Fruit fly (Drosophila melanogaster) whole organism, embryonic: Measurements from ENCODE around the gene Cby.

Experiments used
- ATbp ChIP-seq: fragments of 200-800 bp; sonication (Bioruptor generic); optimal IDR thresholded peaks from 2 replicates; lab custom pipeline; 2017; ENCODE audit warnings: missing biosample characterization, mild to moderate bottlenecking, missing genetic modification characterization, missing genetic modification reagents
- Bdp1 ChIP-seq: fragments of 200-800 bp; sonication (Bioruptor generic); optimal IDR thresholded peaks from 3 replicates; lab custom pipeline; 2016; ENCODE audit warnings: missing biosample characterization, missing genetic modification characterization
- C15 ChIP-seq: fragments of 200-800 bp; sonication (Bioruptor generic); IDR thresholded peaks from 3 replicates; pipeline ENCODE4 v1.3.6; 2022; ENCODE audit warnings: missing biosample characterization, missing genetic modification characterization
- CG10431 ChIP-seq: fragments of 200-800 bp; sonication (Bioruptor generic); optimal IDR thresholded peaks from 3 replicates; lab custom pipeline; 2018; ENCODE audit warnings: missing biosample characterization, mild to moderate bottlenecking, missing genetic modification characterization
- CG10462 ChIP-seq: fragments of 200-800 bp; sonication (Bioruptor generic); optimal IDR thresholded peaks from 2 replicates; lab custom pipeline; 2016; ENCODE audit warnings: missing biosample characterization, missing genetic modification characterization
- CG11723 ChIP-seq: fragments of 200-800 bp; sonication (Bioruptor generic); optimal IDR thresholded peaks from 2 replicates; lab custom pipeline; 2017; ENCODE audit warnings: missing biosample characterization, mild to moderate bottlenecking, missing genetic modification characterization
- CG1233 ChIP-seq: fragments of 200-800 bp; sonication (Bioruptor generic); optimal IDR thresholded peaks from 4 replicates; lab custom pipeline; 2018; ENCODE audit warnings: missing biosample characterization, mild to moderate bottlenecking, missing genetic modification characterization
- CG12769 ChIP-seq: fragments of 200-800 bp; sonication (Bioruptor generic); optimal IDR thresholded peaks from 2 replicates; lab custom pipeline; 2019; ENCODE audit warnings: missing biosample characterization, mild to moderate bottlenecking, missing genetic modification characterization, moderate library complexity
- CG13624 ChIP-seq: fragments of 200-800 bp; sonication (Bioruptor generic); optimal IDR thresholded peaks from 2 replicates; lab custom pipeline; 2016; ENCODE audit warnings: missing biosample characterization, missing genetic modification characterization
- CG15696 ChIP-seq: fragments of 200-800 bp; sonication (Bioruptor generic); optimal IDR thresholded peaks from 2 replicates; lab custom pipeline; 2019; ENCODE audit warnings: missing biosample characterization, mild to moderate bottlenecking, missing genetic modification characterization, moderate library complexity
- CG1602 ChIP-seq: fragments of 200-800 bp; sonication (Bioruptor generic); optimal IDR thresholded peaks from 3 replicates; lab custom pipeline; 2016; ENCODE audit warnings: missing biosample characterization, missing genetic modification characterization
- CG17359 ChIP-seq: fragments of 200-800 bp; sonication (Bioruptor generic); optimal IDR thresholded peaks from 3 replicates; lab custom pipeline; 2018; ENCODE audit warnings: missing biosample characterization, mild to moderate bottlenecking, missing genetic modification characterization, moderate library complexity
- CG2202 ChIP-seq: fragments of 200-800 bp; sonication (Bioruptor generic); optimal IDR thresholded peaks from 2 replicates; lab custom pipeline; 2018; ENCODE audit warnings: missing biosample characterization, mild to moderate bottlenecking, missing genetic modification characterization
- CG30431 ChIP-seq: fragments of 200-800 bp; sonication (Bioruptor generic); optimal IDR thresholded peaks from 2 replicates; lab custom pipeline; 2017; ENCODE audit warnings: missing biosample characterization, missing genetic modification characterization
- CG3407 ChIP-seq: fragments of 200-800 bp; sonication (Bioruptor generic); optimal IDR thresholded peaks from 2 replicates; lab custom pipeline; 2018; ENCODE audit warnings: missing biosample characterization, mild to moderate bottlenecking, missing genetic modification characterization
- CG3995 ChIP-seq: fragments of 200-800 bp; sonication (Bioruptor generic); optimal IDR thresholded peaks from 3 replicates; lab custom pipeline; 2016; ENCODE audit warnings: missing biosample characterization, missing genetic modification characterization
- CG4707 ChIP-seq: fragments of 200-800 bp; sonication (Bioruptor generic); optimal IDR thresholded peaks from 2 replicates; lab custom pipeline; 2018; ENCODE audit warnings: missing biosample characterization, mild to moderate bottlenecking, missing genetic modification characterization, moderate library complexity
- CG7556 ChIP-seq: fragments of 200-800 bp; sonication (Bioruptor generic); optimal IDR thresholded peaks from 2 replicates; lab custom pipeline; 2017; ENCODE audit warnings: missing biosample characterization, mild to moderate bottlenecking, missing genetic modification characterization
- CG7745 ChIP-seq: fragments of 200-800 bp; sonication (Bioruptor generic); optimal IDR thresholded peaks from 2 replicates; lab custom pipeline; 2018; ENCODE audit warnings: missing biosample characterization, mild to moderate bottlenecking, missing genetic modification characterization, moderate library complexity
- D19A ChIP-seq: fragments of 200-800 bp; optimal IDR thresholded peaks from 3 replicates; lab custom pipeline; 2019; ENCODE audit warnings: missing biosample characterization, mild to moderate bottlenecking, missing genetic modification characterization, moderate library complexity
- Dip2 ChIP-seq: fragments of 200-800 bp; sonication (Bioruptor generic); IDR thresholded peaks from 2 replicates; pipeline ENCODE4 v1.3.6; 2022; ENCODE audit warnings: missing biosample characterization, missing genetic modification characterization
- Ets65A ChIP-seq: fragments of 200-800 bp; sonication (Bioruptor generic); peaks from one replicate; lab custom pipeline; 2016; ENCODE audit warnings: missing biosample characterization, missing genetic modification characterization
- Hr51 ChIP-seq, 2 experiments: fragments of 200-800 bp; sonication (Bioruptor generic); optimal IDR thresholded peaks; 2 replicates in 1 of 2; 3 replicates in 1 of 2; lab custom pipeline; 2016 to 2018; ENCODE audit warnings: missing biosample characterization in 2 of 2, missing genetic modification characterization in 2 of 2, mild to moderate bottlenecking in 1 of 2, moderate library complexity in 1 of 2
- Hsf ChIP-seq: fragments of 200-800 bp; sonication (Bioruptor generic); optimal IDR thresholded peaks from 3 replicates; lab custom pipeline; 2016; ENCODE audit warnings: missing biosample characterization, missing genetic modification characterization
- Lhr ChIP-seq: fragments of 200-800 bp; sonication (Bioruptor generic); optimal IDR thresholded peaks from 3 replicates; lab custom pipeline; 2017; ENCODE audit warnings: mild to moderate bottlenecking, missing biosample characterization, missing genetic modification reagents, missing genetic modification characterization
- Lim3 ChIP-seq: fragments of 200-800 bp; sonication (Bioruptor generic); IDR thresholded peaks from 2 replicates; pipeline ENCODE4 v1.3.6; 2022; ENCODE audit warnings: missing biosample characterization, missing genetic modification characterization
- Max ChIP-seq: fragments of 200-800 bp; sonication (Bioruptor generic); optimal IDR thresholded peaks from 2 replicates; lab custom pipeline; 2016; ENCODE audit warnings: missing biosample characterization, mild to moderate bottlenecking, missing genetic modification characterization
- NFAT ChIP-seq: fragments of 200-800 bp; sonication (Bioruptor generic); IDR thresholded peaks from 2 replicates; pipeline ENCODE4 v1.3.6; 2022; ENCODE audit warnings: missing biosample characterization, missing genetic modification characterization
- Oli ChIP-seq: fragments of 200-800 bp; sonication (Bioruptor generic); optimal IDR thresholded peaks from 2 replicates; lab custom pipeline; 2018; ENCODE audit warnings: missing biosample characterization, mild to moderate bottlenecking, missing genetic modification characterization, moderate library complexity
- Sox102F ChIP-seq: fragments of 200-800 bp; sonication (Bioruptor generic); optimal IDR thresholded peaks from 2 replicates; lab custom pipeline; 2018; ENCODE audit warnings: missing biosample characterization, mild to moderate bottlenecking, missing genetic modification characterization, moderate library complexity
- Xbp1 ChIP-seq: fragments of 200-800 bp; sonication (Bioruptor generic); optimal IDR thresholded peaks from 3 replicates; lab custom pipeline; 2016; ENCODE audit warnings: missing biosample characterization, mild to moderate bottlenecking, missing genetic modification characterization
- chn ChIP-seq: fragments of 200-800 bp; sonication (Bioruptor generic); optimal IDR thresholded peaks from 2 replicates; lab custom pipeline; 2016; ENCODE audit warnings: missing biosample characterization, missing genetic modification characterization
- fd96Cb ChIP-seq: fragments of 200-800 bp; sonication (Bioruptor generic); optimal IDR thresholded peaks from 2 replicates; lab custom pipeline; 2018; ENCODE audit warnings: missing biosample characterization, mild to moderate bottlenecking, missing genetic modification characterization, moderate library complexity
- ftz-f1 ChIP-seq: fragments of 200-800 bp; sonication (Bioruptor generic); optimal IDR thresholded peaks from 2 replicates; lab custom pipeline; 2016; ENCODE audit warnings: missing biosample characterization, missing genetic modification characterization
- gsb ChIP-seq: fragments of 200-800 bp; sonication (Bioruptor generic); IDR thresholded peaks from 2 replicates; pipeline ENCODE4 v1.3.6; 2022; ENCODE audit warnings: missing biosample characterization, missing genetic modification characterization
- ind ChIP-seq: fragments of 200-800 bp; sonication (Bioruptor generic); optimal IDR thresholded peaks from 3 replicates; lab custom pipeline; 2016; ENCODE audit warnings: missing biosample characterization, missing genetic modification characterization
- jing ChIP-seq: fragments of 200-800 bp; sonication (Bioruptor generic); optimal IDR thresholded peaks from 2 replicates; lab custom pipeline; 2018; ENCODE audit warnings: missing biosample characterization, mild to moderate bottlenecking, missing genetic modification characterization
- knrl ChIP-seq: fragments of 200-800 bp; sonication (Bioruptor generic); IDR thresholded peaks from 3 replicates; pipeline ENCODE4 v1.3.6; 2022; ENCODE audit warnings: missing biosample characterization, missing genetic modification characterization; ENCODE audit not compliant: partially characterized antibody
- lab ChIP-seq: fragments of 200-800 bp; sonication (Bioruptor generic); optimal IDR thresholded peaks from 3 replicates; lab custom pipeline; 2017; ENCODE audit warnings: missing biosample characterization, missing genetic modification characterization, mild to moderate bottlenecking, moderate library complexity, missing genetic modification reagents
- mam ChIP-seq: fragments of 200-800 bp; sonication (Bioruptor generic); optimal IDR thresholded peaks from 3 replicates; lab custom pipeline; 2016; ENCODE audit warnings: missing biosample characterization, missing genetic modification characterization
- mirr ChIP-seq: fragments of 200-800 bp; sonication (Bioruptor generic); optimal IDR thresholded peaks from 3 replicates; lab custom pipeline; 2018; ENCODE audit warnings: missing biosample characterization, mild to moderate bottlenecking, missing genetic modification characterization
- oc ChIP-seq: fragments of 200-800 bp; sonication (Bioruptor generic); optimal IDR thresholded peaks from 2 replicates; lab custom pipeline; 2018; ENCODE audit warnings: missing biosample characterization, mild to moderate bottlenecking, missing genetic modification characterization, moderate library complexity
- odd ChIP-seq: fragments of 200-800 bp; sonication (Bioruptor generic); optimal IDR thresholded peaks from 2 replicates; lab custom pipeline; 2017; ENCODE audit warnings: missing biosample characterization, mild to moderate bottlenecking, missing genetic modification characterization
- psq ChIP-seq: fragments of 200-800 bp; sonication (Bioruptor generic); optimal IDR thresholded peaks from 2 replicates; lab custom pipeline; 2017; ENCODE audit warnings: missing biosample characterization, missing genetic modification characterization
- ranshi ChIP-seq: fragments of 200-800 bp; sonication (Bioruptor generic); IDR thresholded peaks from 2 replicates; pipeline ENCODE4 v1.3.6; 2022; ENCODE audit warnings: missing biosample characterization, missing genetic modification characterization
- sens-2 ChIP-seq: fragments of 200-800 bp; sonication (Bioruptor generic); IDR thresholded peaks from 2 replicates; pipeline ENCODE4 v1.3.6; 2022; ENCODE audit warnings: missing biosample characterization, missing genetic modification characterization
- twi ChIP-seq: fragments of 200-800 bp; optimal IDR thresholded peaks from 2 replicates; lab custom pipeline; 2019; ENCODE audit warnings: missing biosample characterization, mild to moderate bottlenecking, missing genetic modification characterization, moderate library complexity
- yki ChIP-seq: fragments of >200 bp; optimal IDR thresholded peaks from 3 replicates; lab custom pipeline; 2018
- z ChIP-seq: fragments of 200-800 bp; sonication (Bioruptor generic); IDR thresholded peaks from 3 replicates; pipeline ENCODE4 v1.3.6; 2022; ENCODE audit warnings: missing biosample characterization, missing genetic modification characterization
- zfh1 ChIP-seq: fragments of 200-800 bp; sonication (Bioruptor generic); IDR thresholded peaks from 3 replicates; pipeline ENCODE4 v1.3.6; 2022; ENCODE audit warnings: missing biosample characterization, missing genetic modification characterization

Cby gene

DNA sequence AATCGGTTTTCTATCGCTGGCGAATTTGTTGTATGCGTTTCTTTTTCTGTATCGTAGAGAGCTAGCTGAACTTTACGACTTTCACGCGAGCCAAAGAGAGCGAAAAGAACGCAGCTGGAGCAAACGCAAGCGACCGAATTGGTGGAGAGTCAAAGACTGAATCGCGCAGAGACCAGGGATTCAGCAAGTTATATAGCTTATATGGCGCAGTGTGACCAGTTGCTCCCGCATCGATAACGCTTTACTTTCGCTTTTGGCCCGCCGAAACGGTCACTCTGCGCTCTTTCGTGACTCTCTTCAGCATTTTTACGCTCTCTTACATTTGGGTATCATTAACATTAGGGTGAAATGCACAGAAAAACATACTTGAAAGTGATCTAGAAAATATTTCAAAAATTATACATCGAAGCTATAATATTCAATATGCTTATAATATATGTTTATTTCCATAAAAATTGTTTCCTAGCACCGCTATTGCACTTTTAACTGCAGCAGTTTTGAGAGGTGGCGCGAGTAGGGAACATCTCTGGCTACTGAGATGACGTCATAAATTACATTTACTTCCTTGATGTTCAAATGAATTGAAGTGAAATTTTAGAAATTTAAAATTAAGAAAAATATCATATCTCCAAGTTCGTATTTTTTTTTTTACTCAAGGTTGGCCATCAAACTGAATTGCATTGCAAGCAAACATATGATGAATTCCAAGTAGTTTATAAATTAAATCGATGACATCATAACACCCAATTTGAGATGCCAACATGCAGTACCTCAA is 11.5 kb upstream of the Cby start, which contains the start of gene glec (continued):
- TF ChIP-seq sens-2 (GFP tag; lab: Robert Waterston, UW) = no peak
- TF ChIP-seq Hsf (GFP tag; lab: Kevin White, UChicago) = no peak
- TF ChIP-seq fd96Cb (tag; lab: Kevin White, UChicago) = no peak
- TF ChIP-seq CG3995 (GFP tag; lab: Kevin White, UChicago) = no peak
- no peak for TF ChIP-seq CG10431 (GFP tag; lab: Kevin White, UChicago)
- TF ChIP-seq Oli (tag; lab: Kevin White, UChicago) = peak; percentile 43
- peak; percentile 76 for TF ChIP-seq ftz-f1
- TF ChIP-seq gsb (GFP tag; lab: Robert Waterston, UW) = peak; percentile 32; the same call in 1 of the 2 replicates
- TF ChIP-seq odd = no peak
- TF ChIP-seq psq = peak; percentile 56
- no peak for TF ChIP-seq CG4707 (GFP tag; lab: Kevin White, UChicago)
- TF ChIP-seq CG15696 = no peak
- TF ChIP-seq Xbp1 = peak; percentile 31
- TF ChIP-seq oc (tag; lab: Kevin White, UChicago) = peak; percentile 71
- TF ChIP-seq Ets65A = peak; percentile 76
- no peak for TF ChIP-seq twi
- TF ChIP-seq knrl (GFP tag; lab: Robert Waterston, UW) = no peak; the same call in 2 of the 3 replicates
- TF ChIP-seq ATbp (GFP tag; lab: Kevin White, UChicago) = peak; percentile 6
- TF ChIP-seq C15 (GFP tag; lab: Robert Waterston, UW) = no peak
- no peak for TF ChIP-seq CG7745 (tag; lab: Kevin White, UChicago)
- no peak for TF ChIP-seq CG1233 (GFP tag; lab: Kevin White, UChicago)
- peak; percentile 53 for TF ChIP-seq CG13624 (GFP tag; lab: Kevin White, UChicago)
- TF ChIP-seq CG12769 (tag; lab: Kevin White, UChicago) = peak; percentile 77
- TF ChIP-seq jing (GFP tag; lab: Kevin White, UChicago) = no peak
- TF ChIP-seq CG10462 (GFP tag; lab: Kevin White, UChicago) = no peak
- no peak for TF ChIP-seq Bdp1 (GFP tag; lab: Kevin White, UChicago)
- peak; percentile 74 for TF ChIP-seq zfh1 (GFP tag; lab: Robert Waterston, UW)
- TF ChIP-seq CG30431 (GFP tag; lab: Kevin White, UChicago) = no peak
- TF ChIP-seq CG1602 (GFP tag; lab: Kevin White, UChicago) = peak; percentile 48
- TF ChIP-seq CG7556 (GFP tag; lab: Kevin White, UChicago) = peak; percentile 50
- TF ChIP-seq mirr (GFP tag; lab: Kevin White, UChicago) = peak; percentile 72
- no peak for TF ChIP-seq Lhr (GFP tag; lab: Kevin White, UChicago)
- no peak for TF ChIP-seq ind (GFP tag; lab: Kevin White, UChicago)
- TF ChIP-seq CG2202 (tag; lab: Kevin White, UChicago) = no peak
- TF ChIP-seq CG11723 (GFP tag; lab: Kevin White, UChicago) = no peak
- peak; percentile 71 for TF ChIP-seq NFAT
- TF ChIP-seq Dip2 (GFP tag; lab: Robert Waterston, UW) = no peak
- TF ChIP-seq mam (GFP tag; lab: Kevin White, UChicago) = no peak
- peak; percentile 36 for TF ChIP-seq Sox102F (GFP tag; lab: Kevin White, UChicago)
- TF ChIP-seq Max (GFP tag; lab: Kevin White, UChicago) = peak; percentile 19
- peak; percentile 63 for TF ChIP-seq lab (GFP tag; lab: Kevin White, UChicago)
- TF ChIP-seq D19A (tag; lab: Kevin White, UChicago) = peak; percentile 23
- no peak for TF ChIP-seq Lim3 (GFP tag; lab: Robert Waterston, UW)
- TF ChIP-seq yki = no peak
- TF ChIP-seq z (GFP tag; lab: Robert Waterston, UW) = no peak
- TF ChIP-seq ranshi (GFP tag; lab: Robert Waterston, UW) = no peak
- TF ChIP-seq CG3407 (GFP tag; lab: Kevin White, UChicago) = peak; percentile 12
- peak; percentile 9 for TF ChIP-seq CG17359 (tag; lab: Kevin White, UChicago)
- peak; percentile 8 for TF ChIP-seq chn (GFP tag; lab: Kevin White, UChicago)
- TF ChIP-seq Hr51 (GFP tag; optimal IDR thresholded peaks at IDR 0.05; lab: Kevin White, UChicago) = peak in 1 of 2 experiments; percentile 58
